Fruit fly (Drosophila melanogaster): ENCODE data around the gene CG7102.

DNA sequence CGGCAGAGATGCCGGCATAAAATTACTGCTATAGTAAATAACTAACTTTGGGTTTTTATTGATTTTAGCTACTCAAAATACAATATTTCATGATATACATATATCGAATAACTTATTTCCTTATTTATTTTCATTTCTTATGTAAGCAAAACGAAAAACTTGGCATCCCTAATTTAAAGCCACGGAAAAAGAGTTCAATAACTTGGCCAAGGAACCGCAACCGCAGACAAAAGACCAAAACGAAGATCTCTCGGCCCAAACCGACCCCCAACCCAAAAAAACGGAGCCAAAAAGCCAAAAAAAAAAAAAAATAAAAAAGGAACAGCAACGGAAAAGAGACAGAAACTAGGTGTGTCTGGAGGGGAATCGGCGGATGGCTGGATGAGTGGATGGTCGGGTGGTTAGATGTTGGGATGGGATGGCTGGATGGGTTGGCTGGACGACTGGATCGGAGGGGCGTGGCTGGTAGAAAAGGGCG, 22.1 kb upstream of the CG7102 start:
- TF ChIP-seq ato (GFP tag; IDR thresholded peaks at IDR 0.05; ENCODE audit: partially characterized antibody) (no peak), CG2199 (GFP tag; IDR thresholded peaks at IDR 0.05) (no peak), CG14965 (GFP tag; optimal IDR thresholded peaks at IDR 0.05; ENCODE audit: borderline replicate concordance) (no peak), CG6272 (GFP tag; IDR thresholded peaks at IDR 0.05) (no peak), CG13296 (GFP tag; optimal IDR thresholded peaks at IDR 0.05) (no peak), CG18619 (GFP tag; optimal IDR thresholded peaks at IDR 0.05) (no peak), CG8924 (tag; optimal IDR thresholded peaks at IDR 0.05) (no peak), en (GFP tag; optimal IDR thresholded peaks at IDR 0.05) (no peak), chif (GFP tag; optimal IDR thresholded peaks at IDR 0.05) (no peak), psq (GFP tag; optimal IDR thresholded peaks at IDR 0.05) (no peak), yki (optimal IDR thresholded peaks at IDR 0.05) (no peak), CG10209 (GFP tag; optimal IDR thresholded peaks at IDR 0.05) (no peak), gce (GFP tag; IDR thresholded peaks at IDR 0.05) (no peak)
